Fruit fly (Drosophila melanogaster) whole organism, embryonic: ENCODE results near the gene CG6142.

Source experiments
- CG11695 ChIP-seq: fragments of 200-800 bp; sonication (Bioruptor generic); IDR thresholded peaks from 3 replicates; pipeline ENCODE4 v1.3.6; 2022; ENCODE audit warnings: missing biosample characterization, missing genetic modification characterization
- CG12299 ChIP-seq: fragments of 200-800 bp; sonication (Bioruptor generic); optimal IDR thresholded peaks from 2 replicates; lab custom pipeline; 2018; ENCODE audit warnings: missing biosample characterization, mild to moderate bottlenecking, missing genetic modification characterization
- CG12659 ChIP-seq: fragments of 200-800 bp; sonication (Bioruptor generic); optimal IDR thresholded peaks from 3 replicates; lab custom pipeline; 2017; ENCODE audit warnings: mild to moderate bottlenecking, missing biosample characterization, missing genetic modification reagents, missing genetic modification characterization
- CG12769 ChIP-seq: fragments of 200-800 bp; sonication (Bioruptor generic); optimal IDR thresholded peaks from 2 replicates; lab custom pipeline; 2019; ENCODE audit warnings: missing biosample characterization, mild to moderate bottlenecking, missing genetic modification characterization, moderate library complexity
- CG15269 ChIP-seq: fragments of 200-800 bp; sonication (Bioruptor generic); optimal IDR thresholded peaks from 2 replicates; lab custom pipeline; 2018; ENCODE audit warnings: missing biosample characterization, mild to moderate bottlenecking, missing genetic modification characterization, moderate library complexity
- CG17385 ChIP-seq: fragments of 200-800 bp; sonication (Bioruptor generic); optimal IDR thresholded peaks from 3 replicates; lab custom pipeline; 2018; ENCODE audit warnings: missing biosample characterization, mild to moderate bottlenecking, missing genetic modification characterization
- CG30403 ChIP-seq: fragments of 200-800 bp; sonication (Bioruptor generic); optimal IDR thresholded peaks from 3 replicates; lab custom pipeline; 2016; ENCODE audit warnings: missing biosample characterization, missing genetic modification characterization
- CG31224 ChIP-seq: fragments of 200-800 bp; sonication (Bioruptor generic); IDR thresholded peaks from 2 replicates; pipeline ENCODE4 v1.3.6; 2022; ENCODE audit warnings: missing biosample characterization, missing genetic modification characterization
- CG31388 ChIP-seq: fragments of 200-800 bp; sonication (Bioruptor generic); optimal IDR thresholded peaks from 2 replicates; lab custom pipeline; 2016; ENCODE audit warnings: missing biosample characterization, missing genetic modification characterization
- CG31441 ChIP-seq: fragments of 200-800 bp; sonication (Bioruptor generic); IDR thresholded peaks from 2 replicates; pipeline ENCODE4 v1.3.6; 2022; ENCODE audit warnings: missing biosample characterization, missing genetic modification characterization
- CG33213 ChIP-seq: fragments of 200-800 bp; sonication (Bioruptor generic); optimal IDR thresholded peaks from 3 replicates; lab custom pipeline; 2016; ENCODE audit warnings: missing biosample characterization, missing genetic modification characterization
- CG33557 ChIP-seq: fragments of 200-800 bp; sonication (Bioruptor generic); optimal IDR thresholded peaks from 2 replicates; lab custom pipeline; 2019; ENCODE audit warnings: missing biosample characterization, mild to moderate bottlenecking, missing genetic modification characterization, moderate library complexity
- CG4328 ChIP-seq: fragments of 200-800 bp; sonication (Bioruptor generic); optimal IDR thresholded peaks from 3 replicates; lab custom pipeline; 2017; ENCODE audit warnings: missing biosample characterization, missing genetic modification reagents, missing genetic modification characterization
- CG5180 ChIP-seq: fragments of 200-800 bp; sonication (Bioruptor generic); optimal IDR thresholded peaks from 3 replicates; lab custom pipeline; 2017; ENCODE audit warnings: missing biosample characterization, missing genetic modification characterization, mild to moderate bottlenecking, moderate library complexity, missing genetic modification reagents
- CG6765 ChIP-seq: fragments of 200-800 bp; sonication (Bioruptor generic); optimal IDR thresholded peaks from 3 replicates; lab custom pipeline; 2017; ENCODE audit warnings: missing biosample characterization, mild to moderate bottlenecking, missing genetic modification characterization
- CG7839 ChIP-seq: fragments of 200-800 bp; sonication (Bioruptor generic); optimal IDR thresholded peaks from 3 replicates; lab custom pipeline; 2018; ENCODE audit warnings: missing biosample characterization, mild to moderate bottlenecking, missing genetic modification characterization, moderate library complexity
- CG8089 ChIP-seq: fragments of 200-800 bp; sonication (Bioruptor generic); optimal IDR thresholded peaks from 3 replicates; lab custom pipeline; 2016; ENCODE audit warnings: missing biosample characterization, missing genetic modification characterization
- CG8388 ChIP-seq: fragments of 200-800 bp; sonication (Bioruptor generic); optimal IDR thresholded peaks from 2 replicates; lab custom pipeline; 2019; ENCODE audit warnings: missing biosample characterization, mild to moderate bottlenecking, missing genetic modification characterization, moderate library complexity
- CG8924 ChIP-seq: fragments of 200-800 bp; optimal IDR thresholded peaks from 3 replicates; lab custom pipeline; 2019; ENCODE audit warnings: missing biosample characterization, mild to moderate bottlenecking, missing genetic modification characterization, moderate library complexity
- CTCF ChIP-seq: fragments of 200-800 bp; sonication (Bioruptor generic); optimal IDR thresholded peaks from 2 replicates; lab custom pipeline; 2017; ENCODE audit warnings: missing biosample characterization, mild to moderate bottlenecking, missing genetic modification characterization, moderate library complexity
- Deaf1 ChIP-seq: fragments of 200-800 bp; optimal IDR thresholded peaks from 3 replicates; lab custom pipeline; 2019; ENCODE audit warnings: missing biosample characterization, mild to moderate bottlenecking, missing genetic modification characterization, moderate library complexity
- Dip3 ChIP-seq: fragments of 200-800 bp; sonication (Bioruptor generic); optimal IDR thresholded peaks from 3 replicates; lab custom pipeline; 2016; ENCODE audit warnings: missing biosample characterization, missing genetic modification characterization
- Elba2 ChIP-seq: fragments of 200-800 bp; sonication (Bioruptor generic); optimal IDR thresholded peaks from 3 replicates; lab custom pipeline; 2016; ENCODE audit warnings: missing biosample characterization, missing genetic modification characterization
- HmgZ ChIP-seq: fragments of 200-800 bp; sonication (Bioruptor generic); optimal IDR thresholded peaks from 2 replicates; lab custom pipeline; 2018; ENCODE audit warnings: missing biosample characterization, mild to moderate bottlenecking, missing genetic modification characterization
- Hmr ChIP-seq: fragments of 200-800 bp; sonication (Bioruptor generic); optimal IDR thresholded peaks from 3 replicates; lab custom pipeline; 2017; ENCODE audit warnings: mild to moderate bottlenecking, missing biosample characterization, missing genetic modification reagents, missing genetic modification characterization
- Hr39 ChIP-seq: fragments of >200 bp; optimal IDR thresholded peaks from 2 replicates; lab custom pipeline; 2017
- Hr51 ChIP-seq, 2 experiments: fragments of 200-800 bp; sonication (Bioruptor generic); optimal IDR thresholded peaks; 2 replicates in 1 of 2; 3 replicates in 1 of 2; lab custom pipeline; 2016 to 2018; ENCODE audit warnings: missing biosample characterization in 2 of 2, missing genetic modification characterization in 2 of 2, mild to moderate bottlenecking in 1 of 2, moderate library complexity in 1 of 2
- Hsf ChIP-seq: fragments of 200-800 bp; sonication (Bioruptor generic); optimal IDR thresholded peaks from 3 replicates; lab custom pipeline; 2016; ENCODE audit warnings: missing biosample characterization, missing genetic modification characterization
- Lhr ChIP-seq: fragments of 200-800 bp; sonication (Bioruptor generic); optimal IDR thresholded peaks from 3 replicates; lab custom pipeline; 2017; ENCODE audit warnings: mild to moderate bottlenecking, missing biosample characterization, missing genetic modification reagents, missing genetic modification characterization
- MBD-R2 ChIP-seq: fragments of 200-800 bp; sonication (Bioruptor generic); IDR thresholded peaks from 2 replicates; pipeline ENCODE4 v1.3.6; 2022; ENCODE audit warnings: missing biosample characterization, missing genetic modification characterization
- Med ChIP-seq: fragments of 200-800 bp; sonication (Bioruptor generic); peaks from one replicate; lab custom pipeline; 2016; ENCODE audit warnings: missing biosample characterization, missing genetic modification characterization, mild to moderate bottlenecking, inconsistent platforms, moderate library complexity
- PHDP ChIP-seq: fragments of 200-800 bp; sonication (Bioruptor generic); optimal IDR thresholded peaks from 3 replicates; lab custom pipeline; 2018; ENCODE audit warnings: missing biosample characterization, mild to moderate bottlenecking, missing genetic modification characterization, moderate library complexity
- Xrp1 ChIP-seq: fragments of 200-800 bp; sonication (Bioruptor generic); IDR thresholded peaks from 2 replicates; pipeline ENCODE4 v1.3.6; 2022; ENCODE audit warnings: missing biosample characterization, missing genetic modification characterization
- ac ChIP-seq: fragments of 200-800 bp; sonication (Bioruptor generic); optimal IDR thresholded peaks from 3 replicates; lab custom pipeline; 2017; ENCODE audit warnings: missing biosample characterization, mild to moderate bottlenecking, missing genetic modification characterization
- btn ChIP-seq: fragments of 200-800 bp; sonication (Bioruptor generic); optimal IDR thresholded peaks from 2 replicates; lab custom pipeline; 2016; ENCODE audit warnings: missing biosample characterization, missing genetic modification characterization
- ci ChIP-seq: fragments of 200-800 bp; sonication (Bioruptor generic); IDR thresholded peaks from 3 replicates; pipeline ENCODE4 v1.3.6; 2022; ENCODE audit warnings: missing biosample characterization, missing genetic modification characterization
- dan ChIP-seq: fragments of 200-800 bp; sonication (Bioruptor generic); IDR thresholded peaks from 2 replicates; pipeline ENCODE4 v1.3.6; 2022; ENCODE audit warnings: missing biosample characterization, missing genetic modification characterization
- fd3F ChIP-seq: fragments of 200-800 bp; sonication (Bioruptor generic); optimal IDR thresholded peaks from 2 replicates; lab custom pipeline; 2018; ENCODE audit warnings: missing biosample characterization, mild to moderate bottlenecking, missing genetic modification characterization, moderate library complexity
- hkb ChIP-seq, 2 experiments: fragments of 200-800 bp in 1 of 2; fragments of >200 bp in 1 of 2; sonication (Bioruptor generic) in 1 of 2; IDR thresholded peaks in 1 of 2; optimal IDR thresholded peaks in 1 of 2; 2 replicates each; pipeline versions ENCODE4 v1.3.6 to Lab custom; 2017 to 2022; ENCODE audit warnings: missing biosample characterization in 1 of 2, missing genetic modification characterization in 1 of 2
- odd ChIP-seq: fragments of 200-800 bp; sonication (Bioruptor generic); optimal IDR thresholded peaks from 2 replicates; lab custom pipeline; 2017; ENCODE audit warnings: missing biosample characterization, mild to moderate bottlenecking, missing genetic modification characterization
- run ChIP-seq: fragments of 200-800 bp; sonication (Bioruptor generic); optimal IDR thresholded peaks from 3 replicates; lab custom pipeline; 2018; ENCODE audit warnings: missing biosample characterization, mild to moderate bottlenecking, missing genetic modification characterization
- sd ChIP-seq: fragments of 200-800 bp; sonication (Bioruptor generic); optimal IDR thresholded peaks from 3 replicates; lab custom pipeline; 2018; ENCODE audit warnings: missing biosample characterization, mild to moderate bottlenecking, missing genetic modification characterization, moderate library complexity
- sens ChIP-seq: fragments of 200-800 bp; sonication (Bioruptor generic); peaks from one replicate; lab custom pipeline; 2016; ENCODE audit warnings: missing biosample characterization, missing genetic modification characterization
- sob ChIP-seq: fragments of 200-800 bp; sonication (Bioruptor generic); IDR thresholded peaks from 2 replicates; pipeline ENCODE4 v1.3.6; 2022; ENCODE audit warnings: missing biosample characterization, missing genetic modification characterization
- sqz ChIP-seq: fragments of 200-800 bp; sonication (Bioruptor generic); optimal IDR thresholded peaks from 3 replicates; lab custom pipeline; 2018; ENCODE audit warnings: missing biosample characterization, mild to moderate bottlenecking, missing genetic modification characterization
- ssp ChIP-seq: fragments of 200-800 bp; sonication (Bioruptor generic); IDR thresholded peaks from 2 replicates; pipeline ENCODE4 v1.3.6; 2022; ENCODE audit warnings: missing biosample characterization, missing genetic modification characterization
- unpg ChIP-seq: fragments of 200-800 bp; sonication (Bioruptor generic); optimal IDR thresholded peaks from 3 replicates; lab custom pipeline; 2018; ENCODE audit warnings: missing biosample characterization, mild to moderate bottlenecking, missing genetic modification characterization, moderate library complexity
- wor ChIP-seq: fragments of 200-800 bp; sonication (Bioruptor generic); IDR thresholded peaks from 2 replicates; pipeline ENCODE4 v1.3.6; 2022; ENCODE audit warnings: missing biosample characterization, missing genetic modification characterization
- zf30C ChIP-seq: fragments of 200-800 bp; sonication (Bioruptor generic); optimal IDR thresholded peaks from 3 replicates; lab custom pipeline; 2018; ENCODE audit warnings: missing biosample characterization, mild to moderate bottlenecking, missing genetic modification characterization

The CG6142 gene

DNA sequence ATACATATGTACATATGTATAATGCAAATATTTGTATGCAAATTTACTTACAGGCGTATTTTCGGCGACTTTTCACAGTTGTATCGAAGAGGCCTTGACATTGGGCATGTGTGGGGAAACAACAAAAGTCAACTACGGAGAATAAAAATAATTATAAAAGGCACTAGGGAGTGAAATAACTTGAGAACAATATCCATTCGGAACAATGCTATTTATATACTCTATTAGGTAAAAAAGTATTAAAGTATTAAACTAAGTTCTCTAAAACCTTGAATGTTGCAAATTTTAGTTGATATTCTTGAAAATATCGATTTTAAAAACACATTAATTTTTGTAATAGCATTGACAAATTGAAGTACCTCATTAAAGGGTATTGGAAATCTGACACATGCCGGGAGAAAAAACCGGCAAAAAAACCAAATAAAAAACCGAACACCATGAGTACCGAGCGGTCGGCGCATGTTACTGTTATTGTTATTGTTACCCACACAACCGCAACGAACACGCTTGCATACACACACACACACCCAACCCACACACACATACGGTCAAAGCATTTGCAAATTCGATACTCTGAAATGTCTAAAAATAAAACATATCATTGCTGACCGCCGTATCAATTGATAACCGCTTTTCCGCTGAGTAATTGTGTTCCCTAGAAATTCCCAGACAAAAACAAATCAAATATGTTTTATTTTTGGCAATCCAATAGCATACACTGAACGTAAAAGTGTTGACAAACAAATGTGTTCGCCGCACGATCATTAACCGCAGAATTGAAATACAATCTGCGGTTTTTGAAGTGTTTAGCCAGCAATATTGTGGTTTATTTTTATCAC, 28.4 kb upstream of the CG6142 start (continued):
- no peak for TF ChIP-seq sqz
- TF ChIP-seq CG12769 (tag; lab: Kevin White, UChicago), result peak; percentile 23
- peak; percentile 44 for TF ChIP-seq Deaf1 (tag; lab: Kevin White, UChicago)
- TF ChIP-seq zf30C, result peak; percentile 46
- TF ChIP-seq CG5180 (GFP tag; lab: Kevin White, UChicago), result no peak
- no peak for TF ChIP-seq ssp (GFP tag; lab: Robert Waterston, UW)
- TF ChIP-seq Elba2 (GFP tag; lab: Kevin White, UChicago), result no peak
- no peak for TF ChIP-seq HmgZ (tag; lab: Kevin White, UChicago)
- peak; percentile 44 for TF ChIP-seq sd (tag; lab: Kevin White, UChicago)
- peak; percentile 42 for TF ChIP-seq CG7839
- TF ChIP-seq ac (GFP tag; lab: Kevin White, UChicago), result no peak
- TF ChIP-seq CG31441, result no peak
- TF ChIP-seq CG31388 (GFP tag; lab: Kevin White, UChicago), result peak; percentile 7
- TF ChIP-seq CG8388, result no peak
- no peak for TF ChIP-seq CG33213 (GFP tag; lab: Kevin White, UChicago)
- TF ChIP-seq CG12659, result peak; percentile 20
- no peak for TF ChIP-seq hkb (optimal IDR thresholded peaks at IDR 0.05; lab: Kevin White, UChicago)
- TF ChIP-seq hkb (GFP tag; IDR thresholded peaks at IDR 0.05; lab: Robert Waterston, UW), result no peak
- peak; percentile 9 for TF ChIP-seq CG33557
- TF ChIP-seq CG4328 (GFP tag; lab: Kevin White, UChicago), result no peak
- peak; percentile 42 for TF ChIP-seq CG15269 (tag; lab: Kevin White, UChicago)
- TF ChIP-seq odd (GFP tag; lab: Kevin White, UChicago), result no peak
- TF ChIP-seq Dip3, result no peak
- TF ChIP-seq sob (GFP tag; lab: Robert Waterston, UW), result no peak
- TF ChIP-seq Hsf, result no peak
- TF ChIP-seq Hmr, result peak; percentile 66
- TF ChIP-seq btn (GFP tag; lab: Kevin White, UChicago), result no peak
- no peak for TF ChIP-seq Hr39
- TF ChIP-seq CG17385 (GFP tag; lab: Kevin White, UChicago), result peak; percentile 16
- peak; percentile 80 for TF ChIP-seq sens (GFP tag; lab: Kevin White, UChicago)
- TF ChIP-seq run (tag; lab: Kevin White, UChicago), result no peak
- TF ChIP-seq CG11695 (GFP tag; lab: Robert Waterston, UW), result 0 out of 3 replicates have a peak, but pooled peaks have one; percentile 44
- peak; percentile 31 for TF ChIP-seq CG8924 (tag; lab: Kevin White, UChicago)
- TF ChIP-seq dan (GFP tag; lab: Robert Waterston, UW), result no peak
- TF ChIP-seq CG12299 (tag; lab: Kevin White, UChicago), result peak; percentile 6
- TF ChIP-seq fd3F (GFP tag; lab: Kevin White, UChicago), result no peak
- peak in 1 of 2 experiments; percentile 39 for TF ChIP-seq Hr51 (GFP tag; optimal IDR thresholded peaks at IDR 0.05; lab: Kevin White, UChicago)
- peak; percentile 80 for TF ChIP-seq Med (GFP tag; lab: Kevin White, UChicago)
- TF ChIP-seq unpg (GFP tag; lab: Kevin White, UChicago), result peak; percentile 29
- TF ChIP-seq MBD-R2, result peak; percentile 8; the same call in 1 of the 2 replicates
- TF ChIP-seq CG6765 (GFP tag; lab: Kevin White, UChicago), result peak; percentile 53
- TF ChIP-seq CG31224 (GFP tag; lab: Robert Waterston, UW), result 0 out of 2 replicates have a peak, but pooled peaks have one; percentile 16
- no peak for TF ChIP-seq wor
- TF ChIP-seq Xrp1 (GFP tag; lab: Robert Waterston, UW), result peak; percentile 12
- TF ChIP-seq CG30403 (GFP tag; lab: Kevin White, UChicago), result peak; percentile 35
- no peak for TF ChIP-seq ci (GFP tag; lab: Robert Waterston, UW)
- TF ChIP-seq CTCF (GFP tag; lab: Kevin White, UChicago), result no peak
- no peak for TF ChIP-seq CG8089 (GFP tag; lab: Kevin White, UChicago)
- no peak for TF ChIP-seq Lhr
- TF ChIP-seq PHDP, result peak; percentile 46
